Fruit fly (Drosophila melanogaster) whole organism, embryonic: ENCODE results near the gene Hr4.

ENCODE experiments used
- Bteb2 ChIP-seq: fragments of 200-800 bp; sonication (Bioruptor generic); optimal IDR thresholded peaks from 2 replicates; lab custom pipeline; 2016; ENCODE audit warnings: missing biosample characterization, missing genetic modification characterization
- CG1024 ChIP-seq: fragments of 200-800 bp; sonication (Bioruptor generic); IDR thresholded peaks from 2 replicates; pipeline ENCODE4 v1.3.6; 2022; ENCODE audit warnings: missing biosample characterization, missing genetic modification characterization
- CG10274 ChIP-seq: fragments of 200-800 bp; sonication (Bioruptor generic); optimal IDR thresholded peaks from 3 replicates; lab custom pipeline; 2017; ENCODE audit warnings: missing biosample characterization, mild to moderate bottlenecking, missing genetic modification characterization
- CG10366 ChIP-seq: fragments of 200-800 bp; sonication (Bioruptor generic); IDR thresholded peaks from 2 replicates; pipeline ENCODE4 v1.3.6; 2022; ENCODE audit warnings: missing biosample characterization, missing genetic modification characterization
- CG10543 ChIP-seq: fragments of 200-800 bp; sonication (Bioruptor generic); optimal IDR thresholded peaks from 3 replicates; lab custom pipeline; 2017; ENCODE audit warnings: missing biosample characterization, mild to moderate bottlenecking, missing genetic modification characterization, moderate library complexity
- CG10565 ChIP-seq: fragments of 200-800 bp; sonication (Bioruptor generic); optimal IDR thresholded peaks from 3 replicates; lab custom pipeline; 2016; ENCODE audit warnings: missing biosample characterization, mild to moderate bottlenecking, missing genetic modification characterization
- CG10654 ChIP-seq: fragments of 200-800 bp; sonication (Bioruptor generic); optimal IDR thresholded peaks from 2 replicates; lab custom pipeline; 2016; ENCODE audit warnings: missing biosample characterization, missing genetic modification characterization
- CG12071 ChIP-seq: fragments of 200-800 bp; sonication (Bioruptor generic); optimal IDR thresholded peaks from 3 replicates; lab custom pipeline; 2018; ENCODE audit warnings: missing biosample characterization, mild to moderate bottlenecking, missing genetic modification characterization
- CG12769 ChIP-seq: fragments of 200-800 bp; sonication (Bioruptor generic); optimal IDR thresholded peaks from 2 replicates; lab custom pipeline; 2019; ENCODE audit warnings: missing biosample characterization, mild to moderate bottlenecking, missing genetic modification characterization, moderate library complexity
- CG13296 ChIP-seq: fragments of 200-800 bp; sonication (Bioruptor generic); optimal IDR thresholded peaks from 3 replicates; lab custom pipeline; 2018; ENCODE audit warnings: missing biosample characterization, mild to moderate bottlenecking, missing genetic modification characterization
- CG13775 ChIP-seq: fragments of 200-800 bp; sonication (Bioruptor generic); optimal IDR thresholded peaks from 3 replicates; lab custom pipeline; 2017; ENCODE audit warnings: missing biosample characterization, mild to moderate bottlenecking, missing genetic modification characterization
- CG14014 ChIP-seq: fragments of 200-800 bp; sonication (Bioruptor generic); IDR thresholded peaks from 2 replicates; pipeline ENCODE4 v1.3.6; 2022; ENCODE audit warnings: missing biosample characterization, missing genetic modification characterization
- CG16779 ChIP-seq: fragments of 200-800 bp; sonication (Bioruptor generic); IDR thresholded peaks from 2 replicates; pipeline ENCODE4 v1.3.6; 2022; ENCODE audit warnings: missing biosample characterization, missing genetic modification characterization
- CG16863 ChIP-seq: fragments of 200-800 bp; sonication (Bioruptor generic); optimal IDR thresholded peaks from 3 replicates; lab custom pipeline; 2016; ENCODE audit warnings: missing biosample characterization, missing genetic modification characterization
- CG17186 ChIP-seq: fragments of 200-800 bp; sonication (Bioruptor generic); optimal IDR thresholded peaks from 3 replicates; lab custom pipeline; 2017; ENCODE audit warnings: missing biosample characterization, missing genetic modification reagents, missing genetic modification characterization
- CG17612 ChIP-seq: fragments of 200-800 bp; sonication (Bioruptor generic); IDR thresholded peaks from 2 replicates; pipeline ENCODE4 v1.3.6; 2022; ENCODE audit warnings: missing biosample characterization, missing genetic modification characterization
- CG17829 ChIP-seq: fragments of 200-800 bp; optimal IDR thresholded peaks from 2 replicates; lab custom pipeline; 2019; ENCODE audit warnings: missing biosample characterization, mild to moderate bottlenecking, missing genetic modification characterization, moderate library complexity
- CG1792 ChIP-seq: fragments of 200-800 bp; sonication (Bioruptor generic); optimal IDR thresholded peaks from 2 replicates; lab custom pipeline; 2016; ENCODE audit warnings: missing biosample characterization, missing genetic modification characterization
- CG18619 ChIP-seq: fragments of 200-800 bp; sonication (Bioruptor generic); optimal IDR thresholded peaks from 3 replicates; lab custom pipeline; 2017; ENCODE audit warnings: missing biosample characterization, mild to moderate bottlenecking, missing genetic modification characterization
- CG18764 ChIP-seq: fragments of 200-800 bp; sonication (Bioruptor generic); optimal IDR thresholded peaks from 3 replicates; lab custom pipeline; 2016; ENCODE audit warnings: missing biosample characterization, missing genetic modification characterization
- CG32532 ChIP-seq: fragments of 200-800 bp; sonication (Bioruptor generic); IDR thresholded peaks from 2 replicates; pipeline ENCODE4 v1.3.6; 2022; ENCODE audit warnings: missing biosample characterization, missing genetic modification characterization
- CG34376 ChIP-seq: fragments of 200-800 bp; sonication (Bioruptor generic); optimal IDR thresholded peaks from 2 replicates; lab custom pipeline; 2018; ENCODE audit warnings: missing biosample characterization, mild to moderate bottlenecking, missing genetic modification characterization
- CG3995 ChIP-seq: fragments of 200-800 bp; sonication (Bioruptor generic); optimal IDR thresholded peaks from 3 replicates; lab custom pipeline; 2016; ENCODE audit warnings: missing biosample characterization, missing genetic modification characterization
- CG7928 ChIP-seq: fragments of 200-800 bp; sonication (Bioruptor generic); optimal IDR thresholded peaks from 2 replicates; lab custom pipeline; 2017; ENCODE audit warnings: missing biosample characterization, mild to moderate bottlenecking, missing genetic modification characterization
- CG9215 ChIP-seq: fragments of 200-800 bp; sonication (Bioruptor generic); IDR thresholded peaks from 2 replicates; pipeline ENCODE4 v1.3.6; 2022; ENCODE audit warnings: missing biosample characterization, missing genetic modification characterization
- Camta ChIP-seq: fragments of 200-800 bp; sonication (Bioruptor generic); optimal IDR thresholded peaks from 2 replicates; lab custom pipeline; 2016; ENCODE audit warnings: missing biosample characterization, missing genetic modification characterization
- CoRest ChIP-seq: fragments of 200-800 bp; sonication (Bioruptor generic); optimal IDR thresholded peaks from 3 replicates; lab custom pipeline; 2018; ENCODE audit warnings: missing biosample characterization, mild to moderate bottlenecking, missing genetic modification characterization, moderate library complexity
- Dfd ChIP-seq, 2 experiments: fragments of >200 bp; optimal IDR thresholded peaks; 2 replicates each; lab custom pipeline; 2017; ENCODE audit warnings: missing biosample characterization in 2 of 2, missing genetic modification characterization in 2 of 2
- GATAe ChIP-seq: fragments of 200-800 bp; sonication (Bioruptor generic); conservative IDR thresholded peaks from 2 replicates; pipeline ENCODE4 v1.3.6; 2022; ENCODE audit warnings: missing biosample characterization, missing genetic modification characterization
- Hmx ChIP-seq: fragments of 200-800 bp; sonication (Bioruptor generic); optimal IDR thresholded peaks from 2 replicates; lab custom pipeline; 2016; ENCODE audit warnings: missing biosample characterization, missing genetic modification characterization
- Hr3 ChIP-seq: fragments of 200-800 bp; sonication (Bioruptor generic); optimal IDR thresholded peaks from 3 replicates; lab custom pipeline; 2016; ENCODE audit warnings: missing biosample characterization, missing genetic modification characterization
- Hr39 ChIP-seq: fragments of >200 bp; optimal IDR thresholded peaks from 2 replicates; lab custom pipeline; 2017
- Sox102F ChIP-seq: fragments of 200-800 bp; sonication (Bioruptor generic); optimal IDR thresholded peaks from 2 replicates; lab custom pipeline; 2018; ENCODE audit warnings: missing biosample characterization, mild to moderate bottlenecking, missing genetic modification characterization, moderate library complexity
- Stat92E ChIP-seq, 3 experiments: fragments of >200 bp in 2 of 3; fragments of 200-800 bp in 1 of 3; sonication (Bioruptor generic) in 1 of 3; optimal IDR thresholded peaks; 2 replicates each; lab custom pipeline; 2017 to 2019; ENCODE audit warnings: missing biosample characterization in 3 of 3, missing genetic modification characterization in 3 of 3, mild to moderate bottlenecking in 1 of 3, moderate library complexity in 1 of 3
- abd-A ChIP-seq: fragments of 200-800 bp; sonication (Bioruptor generic); optimal IDR thresholded peaks from 3 replicates; lab custom pipeline; 2019; ENCODE audit warnings: missing biosample characterization, mild to moderate bottlenecking, missing genetic modification characterization, moderate library complexity
- ato ChIP-seq: fragments of 200-800 bp; sonication (Bioruptor generic); IDR thresholded peaks from 2 replicates; pipeline ENCODE4 v1.3.6; 2022; ENCODE audit warnings: missing biosample characterization, missing genetic modification characterization; ENCODE audit not compliant: partially characterized antibody
- caup ChIP-seq: fragments of 200-800 bp; sonication (Bioruptor generic); optimal IDR thresholded peaks from 3 replicates; lab custom pipeline; 2017; ENCODE audit warnings: missing biosample characterization, mild to moderate bottlenecking, missing genetic modification characterization, moderate library complexity; ENCODE audit not compliant: severe bottlenecking
- dmrt99B ChIP-seq: fragments of 200-800 bp; sonication (Bioruptor generic); optimal IDR thresholded peaks from 2 replicates; lab custom pipeline; 2018; ENCODE audit warnings: missing biosample characterization, mild to moderate bottlenecking, missing genetic modification characterization, moderate library complexity
- h ChIP-seq: fragments of >200 bp; optimal IDR thresholded peaks from 2 replicates; lab custom pipeline; 2017
- ind ChIP-seq: fragments of 200-800 bp; sonication (Bioruptor generic); optimal IDR thresholded peaks from 3 replicates; lab custom pipeline; 2016; ENCODE audit warnings: missing biosample characterization, missing genetic modification characterization
- jumu ChIP-seq: fragments of 200-800 bp; sonication (Bioruptor generic); optimal IDR thresholded peaks from 3 replicates; lab custom pipeline; 2016; ENCODE audit warnings: missing biosample characterization, missing genetic modification characterization
- lab ChIP-seq: fragments of 200-800 bp; sonication (Bioruptor generic); optimal IDR thresholded peaks from 3 replicates; lab custom pipeline; 2017; ENCODE audit warnings: missing biosample characterization, missing genetic modification characterization, mild to moderate bottlenecking, moderate library complexity, missing genetic modification reagents
- nmo ChIP-seq: fragments of 200-800 bp; sonication (Bioruptor generic); optimal IDR thresholded peaks from 2 replicates; lab custom pipeline; 2018; ENCODE audit warnings: missing biosample characterization, mild to moderate bottlenecking, missing genetic modification characterization, moderate library complexity
- odd ChIP-seq: fragments of 200-800 bp; sonication (Bioruptor generic); optimal IDR thresholded peaks from 2 replicates; lab custom pipeline; 2017; ENCODE audit warnings: missing biosample characterization, mild to moderate bottlenecking, missing genetic modification characterization
- salm ChIP-seq: fragments of 200-800 bp; sonication (Bioruptor generic); optimal IDR thresholded peaks from 2 replicates; lab custom pipeline; 2018; ENCODE audit warnings: missing biosample characterization, mild to moderate bottlenecking, missing genetic modification characterization
- seq ChIP-seq: fragments of 200-800 bp; sonication (Bioruptor generic); IDR thresholded peaks from 2 replicates; pipeline ENCODE4 v1.3.6; 2022; ENCODE audit warnings: missing biosample characterization, missing genetic modification characterization
- slou ChIP-seq: fragments of 200-800 bp; sonication (Bioruptor generic); optimal IDR thresholded peaks from 3 replicates; lab custom pipeline; 2016; ENCODE audit warnings: missing biosample characterization, missing genetic modification characterization
- stwl ChIP-seq: fragments of 200-800 bp; sonication (Bioruptor generic); optimal IDR thresholded peaks from 3 replicates; lab custom pipeline; 2018; ENCODE audit warnings: missing biosample characterization, mild to moderate bottlenecking, missing genetic modification characterization, moderate library complexity
- tup ChIP-seq: fragments of 200-800 bp; sonication (Bioruptor generic); optimal IDR thresholded peaks from 2 replicates; lab custom pipeline; 2016; ENCODE audit warnings: missing biosample characterization, mild to moderate bottlenecking, missing genetic modification characterization, moderate library complexity
- vvl ChIP-seq: fragments of 200-800 bp; sonication (Bioruptor generic); IDR thresholded peaks from 2 replicates; pipeline ENCODE4 v1.3.6; 2022; ENCODE audit warnings: missing biosample characterization, missing genetic modification characterization

Hr4 gene

dm6 chrX:1968581-1969258 is 27.0 kb downstream of the Hr4 start (continued):
- no peak for TF ChIP-seq caup (GFP tag; lab: Kevin White, UChicago)
- peak; percentile 67 for TF ChIP-seq CG12071 (GFP tag; lab: Kevin White, UChicago)
- peak; percentile 67 for TF ChIP-seq CoRest (tag; lab: Kevin White, UChicago)
- TF ChIP-seq vvl: peak; percentile 59
- no peak for TF ChIP-seq CG10565
- peak; percentile 66 for TF ChIP-seq CG12769 (tag; lab: Kevin White, UChicago)
- TF ChIP-seq abd-A (tag; lab: Kevin White, UChicago): peak; percentile 7
- TF ChIP-seq CG1792: no peak
- TF ChIP-seq CG10274: no peak
- peak; percentile 38 for TF ChIP-seq CG10366 (GFP tag; lab: Robert Waterston, UW)
- peak; percentile 62 for TF ChIP-seq CG17829 (tag; lab: Kevin White, UChicago)
- no peak for TF ChIP-seq Dfd (GFP tag; optimal IDR thresholded peaks at IDR 0.05; lab: Kevin White, UChicago)
- no peak for TF ChIP-seq CG3995 (GFP tag; lab: Kevin White, UChicago)
- TF ChIP-seq CG18764 (GFP tag; lab: Kevin White, UChicago): peak; percentile 21
- TF ChIP-seq CG13296 (GFP tag; lab: Kevin White, UChicago): peak; percentile 16
- TF ChIP-seq CG16779: no peak
- TF ChIP-seq CG9215 (GFP tag; lab: Robert Waterston, UW): no peak
- peak; percentile 46 for TF ChIP-seq Hr3
- TF ChIP-seq dmrt99B (tag; lab: Kevin White, UChicago): peak; percentile 87
- TF ChIP-seq slou (GFP tag; lab: Kevin White, UChicago): no peak
- peak; percentile 80 for TF ChIP-seq Sox102F (GFP tag; lab: Kevin White, UChicago)
- peak; percentile 34 for TF ChIP-seq odd
- TF ChIP-seq ind (GFP tag; lab: Kevin White, UChicago): peak; percentile 61
- TF ChIP-seq CG1024: 0 out of 2 replicates have a peak, but pooled peaks have one; percentile 21
- TF ChIP-seq Stat92E (GFP tag; optimal IDR thresholded peaks at IDR 0.05; lab: Kevin White, UChicago): no peak
- peak; percentile 33 for TF ChIP-seq Camta (GFP tag; lab: Kevin White, UChicago)
- TF ChIP-seq CG17186 (GFP tag; lab: Kevin White, UChicago): peak; percentile 45
- TF ChIP-seq CG18619: peak; percentile 44
- no peak for TF ChIP-seq CG17612 (GFP tag; lab: Robert Waterston, UW)
- TF ChIP-seq Hr39 (lab: Kevin White, UChicago): no peak
- no peak for TF ChIP-seq tup (GFP tag; lab: Kevin White, UChicago)
- no peak for TF ChIP-seq stwl (tag; lab: Kevin White, UChicago)
- TF ChIP-seq ato (GFP tag; lab: Robert Waterston, UW): no peak
- TF ChIP-seq CG34376 (GFP tag; lab: Kevin White, UChicago): no peak
- TF ChIP-seq CG10654 (GFP tag; lab: Kevin White, UChicago): no peak
- TF ChIP-seq CG16863 (GFP tag; lab: Kevin White, UChicago): peak; percentile 53
- no peak for TF ChIP-seq h (lab: Kevin White, UChicago)
- peak; percentile 59; the same call in 1 of the 2 replicates for TF ChIP-seq seq (GFP tag; lab: Robert Waterston, UW)
- TF ChIP-seq CG32532 (GFP tag; lab: Robert Waterston, UW): no peak
- TF ChIP-seq CG7928 (GFP tag; lab: Kevin White, UChicago): no peak
- TF ChIP-seq jumu (GFP tag; lab: Kevin White, UChicago): peak; percentile 43
- no peak for TF ChIP-seq Bteb2
- TF ChIP-seq lab (GFP tag; lab: Kevin White, UChicago): peak; percentile 55
- no peak for TF ChIP-seq CG13775 (GFP tag; lab: Kevin White, UChicago)
- TF ChIP-seq CG14014 (GFP tag; lab: Robert Waterston, UW): peak; percentile 11; the same call in 1 of the 2 replicates
- TF ChIP-seq GATAe (GFP tag; lab: Robert Waterston, UW): no peak
- peak; percentile 45 for TF ChIP-seq CG10543 (GFP tag; lab: Kevin White, UChicago)
- TF ChIP-seq salm: peak; percentile 65
- TF ChIP-seq Hmx (GFP tag; lab: Kevin White, UChicago): no peak
- TF ChIP-seq nmo: peak; percentile 77
